Fruit fly (Drosophila melanogaster) Kc167 (cell line): ENCODE measurements around the gene Btk.

Experiments
- Myc ChIP-seq: fragments of >200 bp; optimal IDR thresholded peaks from 2 replicates; lab custom pipeline; 2017; ENCODE audit warnings: missing external identifiers
- Sin3A ChIP-seq: fragments of >200 bp; optimal IDR thresholded peaks from 2 replicates; lab custom pipeline; 2018; ENCODE audit warnings: missing external identifiers
- h ChIP-seq: fragments of >200 bp; optimal IDR thresholded peaks from 3 replicates; lab custom pipeline; 2018; ENCODE audit warnings: missing external identifiers
- insv ChIP-seq: fragments of >200 bp; optimal IDR thresholded peaks from 3 replicates; lab custom pipeline; 2018; ENCODE audit warnings: missing external identifiers
- psq ChIP-seq: fragments of >200 bp; optimal IDR thresholded peaks from 2 replicates; lab custom pipeline; 2017; ENCODE audit warnings: missing external identifiers
- ttk ChIP-seq: sonication (Bioruptor generic); optimal IDR thresholded peaks from 2 replicates; lab custom pipeline; 2017; ENCODE audit warnings: missing external identifiers

Btk gene

dm6 chr2L:8280225-8280624 lies 20.7 kb downstream of the Btk start:
- no peak for TF ChIP-seq insv (lab: Kevin White, UChicago)
- TF ChIP-seq h: no peak
- no peak for TF ChIP-seq Sin3A
- TF ChIP-seq psq (lab: Kevin White, UChicago): no peak

- TF ChIP-seq Myc (no peak), insv (lab: Kevin White, UChicago) (no peak), psq (lab: Kevin White, UChicago) (no peak), h (no peak), ttk (lab: Kevin White, UChicago) (no peak), Sin3A (no peak)
Observed at dm6 chr2L:8279400-8280065, 21.3 kb downstream of the Btk start.

dm6 chr2L:8277561-8278201 lies 23.2 kb downstream of the Btk start:
- TF ChIP-seq h (no peak), Sin3A (no peak)

dm6 chr2L:8276880-8277279 lies 24.0 kb downstream of the Btk start:
- TF ChIP-seq h (no peak), ttk (lab: Kevin White, UChicago) (no peak), psq (lab: Kevin White, UChicago) (no peak), Sin3A (no peak), insv (lab: Kevin White, UChicago) (no peak)

dm6 chr2L:8276287-8276686 lies 24.6 kb downstream of the Btk start:
- TF ChIP-seq Myc (no peak), ttk (lab: Kevin White, UChicago) (no peak), psq (lab: Kevin White, UChicago) (no peak), Sin3A (no peak), h (no peak), insv (lab: Kevin White, UChicago) (no peak)

- no peak for TF ChIP-seq psq (lab: Kevin White, UChicago)
- no peak for TF ChIP-seq ttk (lab: Kevin White, UChicago)
- no peak for TF ChIP-seq Sin3A
- TF ChIP-seq insv (lab: Kevin White, UChicago): no peak
- no peak for TF ChIP-seq Myc
- TF ChIP-seq h: no peak
Observed at dm6 chr2L:8274958-8275584, 25.8 kb downstream of the Btk start.

dm6 chr2L:8274127-8274526 lies 26.8 kb downstream of the Btk start:
- TF ChIP-seq insv (lab: Kevin White, UChicago): no peak

- no peak for TF ChIP-seq ttk (lab: Kevin White, UChicago)
- TF ChIP-seq Myc: no peak
- no peak for TF ChIP-seq Sin3A
- TF ChIP-seq insv (lab: Kevin White, UChicago): no peak
- no peak for TF ChIP-seq psq (lab: Kevin White, UChicago)
Observed at dm6 chr2L:8270916-8271315, 30.0 kb downstream of the Btk start.

- TF ChIP-seq h (no peak), Myc (no peak), ttk (lab: Kevin White, UChicago) (no peak), psq (lab: Kevin White, UChicago) (no peak), insv (lab: Kevin White, UChicago) (no peak), Sin3A (no peak)
Observed at dm6 chr2L:8268679-8269078, 32.2 kb downstream of the Btk start.

dm6 chr2L:8266670-8267435 lies 34.0 kb downstream of the Btk start:
- TF ChIP-seq psq (lab: Kevin White, UChicago): no peak
- TF ChIP-seq insv (lab: Kevin White, UChicago): no peak
- TF ChIP-seq h: no peak
- TF ChIP-seq Myc: no peak
- no peak for TF ChIP-seq Sin3A
- no peak for TF ChIP-seq ttk (lab: Kevin White, UChicago)

- TF ChIP-seq insv (lab: Kevin White, UChicago) (no peak), ttk (lab: Kevin White, UChicago) (no peak), Sin3A (no peak), Myc (no peak), h (no peak), psq (lab: Kevin White, UChicago) (no peak)
Observed at dm6 chr2L:8266145-8266544, 34.7 kb downstream of the Btk start.

- TF ChIP-seq h: no peak
Observed at dm6 chr2L:8257401-8258266, 43.2 kb downstream of the Btk start, which contains the start of gene CG8086. CG8086 (minus strand) TSS chr2L:8257502.
